Fruit fly (Drosophila melanogaster) whole organism, prepupa: ENCODE measurements around the gene CG14280.

ENCODE experiments used
- Blimp-1 ChIP-seq: fragments of 200-800 bp; sonication (Bioruptor generic); optimal IDR thresholded peaks from 3 replicates; lab custom pipeline; 2017; ENCODE audit warnings: missing biosample characterization, missing genetic modification characterization, mild to moderate bottlenecking, moderate library complexity, missing genetic modification reagents
- CG10631 ChIP-seq: fragments of 200-800 bp; sonication (Bioruptor generic); optimal IDR thresholded peaks from 2 replicates; lab custom pipeline; 2016; ENCODE audit warnings: missing biosample characterization, missing genetic modification characterization
- CG10669 ChIP-seq: fragments of 200-800 bp; sonication (Bioruptor generic); optimal IDR thresholded peaks from 3 replicates; lab custom pipeline; 2018; ENCODE audit warnings: missing biosample characterization, mild to moderate bottlenecking, missing genetic modification characterization, moderate library complexity
- CG11294 ChIP-seq: fragments of 200-800 bp; sonication (Bioruptor generic); IDR thresholded peaks from 2 replicates; pipeline ENCODE4 v1.3.6; 2022; ENCODE audit warnings: missing biosample characterization, missing genetic modification characterization
- CG11762 ChIP-seq: fragments of 200-800 bp; sonication (Bioruptor generic); optimal IDR thresholded peaks from 3 replicates; lab custom pipeline; 2016; ENCODE audit warnings: missing biosample characterization, missing genetic modification characterization; ENCODE audit not compliant: insufficient read depth
- CG11902 ChIP-seq: fragments of 200-800 bp; sonication (Bioruptor generic); optimal IDR thresholded peaks from 3 replicates; lab custom pipeline; 2016; ENCODE audit warnings: missing biosample characterization, missing genetic modification characterization
- CG15336 ChIP-seq: fragments of 200-800 bp; sonication (Bioruptor generic); IDR thresholded peaks from 2 replicates; pipeline ENCODE4 v1.3.6; 2022; ENCODE audit warnings: missing biosample characterization, missing genetic modification characterization
- CG1621 ChIP-seq: fragments of 200-800 bp; sonication (Bioruptor generic); optimal IDR thresholded peaks from 3 replicates; lab custom pipeline; 2018; ENCODE audit warnings: missing biosample characterization, mild to moderate bottlenecking, missing genetic modification characterization
- CG16779 ChIP-seq: fragments of 200-800 bp; sonication (Bioruptor generic); optimal IDR thresholded peaks from 3 replicates; lab custom pipeline; 2017; ENCODE audit warnings: missing biosample characterization, mild to moderate bottlenecking, missing genetic modification characterization
- CG3032 ChIP-seq: fragments of 200-800 bp; optimal IDR thresholded peaks from 2 replicates; lab custom pipeline; 2019; ENCODE audit warnings: missing biosample characterization, mild to moderate bottlenecking, missing genetic modification characterization, moderate library complexity
- CG31627 ChIP-seq: fragments of 200-800 bp; sonication (Bioruptor generic); optimal IDR thresholded peaks from 3 replicates; lab custom pipeline; 2016; ENCODE audit warnings: missing biosample characterization, missing genetic modification characterization
- CG32006 ChIP-seq: fragments of 200-800 bp; sonication (Bioruptor generic); optimal IDR thresholded peaks from 3 replicates; lab custom pipeline; 2017; ENCODE audit warnings: missing biosample characterization, mild to moderate bottlenecking, missing genetic modification characterization
- CG34406 ChIP-seq: fragments of 200-800 bp; sonication (Bioruptor generic); optimal IDR thresholded peaks from 3 replicates; lab custom pipeline; 2016; ENCODE audit warnings: missing biosample characterization, missing genetic modification characterization
- CG3919 ChIP-seq: fragments of 200-800 bp; sonication (Bioruptor generic); optimal IDR thresholded peaks from 3 replicates; lab custom pipeline; 2016; ENCODE audit warnings: missing biosample characterization, missing genetic modification characterization
- CG6163 ChIP-seq: fragments of 200-800 bp; sonication (Bioruptor generic); IDR thresholded peaks from 3 replicates; pipeline ENCODE4 v1.3.6; 2022; ENCODE audit warnings: missing biosample characterization, missing genetic modification characterization
- CG6276 ChIP-seq: fragments of 200-800 bp; sonication (Bioruptor generic); optimal IDR thresholded peaks from 2 replicates; lab custom pipeline; 2017; ENCODE audit warnings: missing biosample characterization, mild to moderate bottlenecking, missing genetic modification characterization
- CG6808 ChIP-seq: fragments of 200-800 bp; sonication (Bioruptor generic); optimal IDR thresholded peaks from 3 replicates; lab custom pipeline; 2017; ENCODE audit warnings: missing biosample characterization, missing genetic modification characterization, mild to moderate bottlenecking, moderate library complexity, missing genetic modification reagents
- CG6854 ChIP-seq: fragments of 200-800 bp; sonication (Bioruptor generic); optimal IDR thresholded peaks from 2 replicates; lab custom pipeline; 2017; ENCODE audit warnings: missing biosample characterization, mild to moderate bottlenecking, missing genetic modification characterization
- CG8119 ChIP-seq: fragments of 200-800 bp; sonication (Bioruptor generic); IDR thresholded peaks from 3 replicates; pipeline ENCODE4 v1.3.6; 2022; ENCODE audit warnings: missing biosample characterization, missing genetic modification characterization
- CG8319 ChIP-seq: fragments of 200-800 bp; sonication (Bioruptor generic); optimal IDR thresholded peaks from 3 replicates; lab custom pipeline; 2016; ENCODE audit warnings: missing biosample characterization, missing genetic modification characterization
- CG8632 ChIP-seq: fragments of 200-800 bp; sonication (Bioruptor generic); optimal IDR thresholded peaks from 3 replicates; lab custom pipeline; 2016; ENCODE audit warnings: missing biosample characterization, missing genetic modification characterization
- CG9139 ChIP-seq: fragments of 200-800 bp; sonication (Bioruptor generic); optimal IDR thresholded peaks from 3 replicates; lab custom pipeline; 2017; ENCODE audit warnings: missing biosample characterization, mild to moderate bottlenecking, missing genetic modification characterization
- Eip78C ChIP-seq: fragments of 200-800 bp; sonication (Bioruptor generic); peaks from one replicate; lab custom pipeline; 2016; ENCODE audit warnings: missing biosample characterization, missing genetic modification characterization
- Eip93F ChIP-seq: fragments of 200-800 bp; sonication (Bioruptor generic); optimal IDR thresholded peaks from 2 replicates; lab custom pipeline; 2016; ENCODE audit warnings: missing biosample characterization, mild to moderate bottlenecking, missing genetic modification characterization
- Ets21C ChIP-seq: fragments of 200-800 bp; sonication (Bioruptor generic); optimal IDR thresholded peaks from 3 replicates; lab custom pipeline; 2016; ENCODE audit warnings: missing biosample characterization, missing genetic modification characterization
- Gug ChIP-seq: fragments of 200-800 bp; sonication (Bioruptor generic); IDR thresholded peaks from 2 replicates; pipeline ENCODE4 v1.3.6; 2022; ENCODE audit warnings: missing biosample characterization, missing genetic modification characterization
- Hr38 ChIP-seq: sonication (Bioruptor generic); optimal IDR thresholded peaks from 2 replicates; lab custom pipeline; 2016; ENCODE audit warnings: missing biosample characterization, missing genetic modification characterization
- Hr39 ChIP-seq: fragments of 200-800 bp; sonication (Bioruptor generic); optimal IDR thresholded peaks from 2 replicates; lab custom pipeline; 2016; ENCODE audit warnings: missing biosample characterization, missing genetic modification characterization
- Hr4 ChIP-seq: fragments of 200-800 bp; sonication (Bioruptor generic); optimal IDR thresholded peaks from 3 replicates; lab custom pipeline; 2016; ENCODE audit warnings: missing biosample characterization, missing genetic modification characterization
- Lpt ChIP-seq: fragments of 200-800 bp; sonication (Bioruptor generic); optimal IDR thresholded peaks from 3 replicates; lab custom pipeline; 2016; ENCODE audit warnings: missing biosample characterization, missing genetic modification characterization
- Met ChIP-seq: fragments of 200-800 bp; sonication (Bioruptor generic); optimal IDR thresholded peaks from 3 replicates; lab custom pipeline; 2016; ENCODE audit warnings: missing biosample characterization, missing genetic modification characterization
- Smox ChIP-seq: fragments of 200-800 bp; sonication (Bioruptor generic); optimal IDR thresholded peaks from 3 replicates; lab custom pipeline; 2016; ENCODE audit warnings: missing biosample characterization, missing genetic modification characterization
- Sox15 ChIP-seq: fragments of 200-800 bp; sonication (Bioruptor generic); optimal IDR thresholded peaks from 3 replicates; lab custom pipeline; 2016; ENCODE audit warnings: missing biosample characterization, missing genetic modification characterization
- achi ChIP-seq: fragments of 200-800 bp; sonication (Bioruptor generic); optimal IDR thresholded peaks from 3 replicates; lab custom pipeline; 2016; ENCODE audit warnings: missing biosample characterization, missing genetic modification characterization
- acj6 ChIP-seq: fragments of 200-800 bp; sonication (Bioruptor generic); optimal IDR thresholded peaks from 3 replicates; lab custom pipeline; 2016; ENCODE audit warnings: missing biosample characterization, missing genetic modification characterization
- cyc ChIP-seq: fragments of 200-800 bp; sonication (Bioruptor generic); optimal IDR thresholded peaks from 3 replicates; lab custom pipeline; 2016; ENCODE audit warnings: missing biosample characterization, missing genetic modification characterization
- dac ChIP-seq: fragments of 200-800 bp; sonication (Bioruptor generic); optimal IDR thresholded peaks from 2 replicates; lab custom pipeline; 2017; ENCODE audit warnings: missing biosample characterization, mild to moderate bottlenecking, missing genetic modification characterization
- dsx ChIP-seq: fragments of 200-800 bp; optimal IDR thresholded peaks from 3 replicates; lab custom pipeline; 2019; ENCODE audit warnings: missing biosample characterization, mild to moderate bottlenecking, missing genetic modification characterization, moderate library complexity; ENCODE audit not compliant: poor library complexity, severe bottlenecking
- fd59A ChIP-seq: fragments of 200-800 bp; sonication (Bioruptor generic); optimal IDR thresholded peaks from 2 replicates; lab custom pipeline; 2017; ENCODE audit warnings: missing biosample characterization, mild to moderate bottlenecking, missing genetic modification characterization, missing genetic modification reagents
- fd85E ChIP-seq: fragments of 200-800 bp; sonication (Bioruptor generic); optimal IDR thresholded peaks from 3 replicates; lab custom pipeline; 2016; ENCODE audit warnings: missing biosample characterization, missing genetic modification characterization
- fkh ChIP-seq: fragments of 200-800 bp; sonication (Bioruptor generic); optimal IDR thresholded peaks from 3 replicates; lab custom pipeline; 2017; ENCODE audit warnings: missing biosample characterization, mild to moderate bottlenecking, missing genetic modification characterization, moderate library complexity
- lz ChIP-seq: fragments of 200-800 bp; sonication (Bioruptor generic); optimal IDR thresholded peaks from 3 replicates; lab custom pipeline; 2016; ENCODE audit warnings: missing biosample characterization, missing genetic modification characterization
- pdm3 ChIP-seq: fragments of 200-800 bp; sonication (Bioruptor generic); optimal IDR thresholded peaks from 3 replicates; lab custom pipeline; 2016; ENCODE audit warnings: missing biosample characterization, missing genetic modification characterization
- salr ChIP-seq, 2 experiments: fragments of 200-800 bp; sonication (Bioruptor generic); optimal IDR thresholded peaks; 3 replicates each; lab custom pipeline; 2016 to 2018; ENCODE audit warnings: missing biosample characterization in 2 of 2, missing genetic modification characterization in 2 of 2, mild to moderate bottlenecking in 1 of 2
- spab ChIP-seq: fragments of 200-800 bp; sonication (Bioruptor generic); optimal IDR thresholded peaks from 2 replicates; lab custom pipeline; 2017; ENCODE audit warnings: missing biosample characterization, mild to moderate bottlenecking, missing genetic modification characterization, missing genetic modification reagents
- ss ChIP-seq, 2 experiments: fragments of 200-800 bp; sonication (Bioruptor generic); optimal IDR thresholded peaks; 2 replicates in 1 of 2; 3 replicates in 1 of 2; lab custom pipeline; 2017 to 2018; ENCODE audit warnings: mild to moderate bottlenecking in 2 of 2, missing biosample characterization in 2 of 2, missing genetic modification characterization in 2 of 2, moderate library complexity in 1 of 2
- svp ChIP-seq: fragments of 200-800 bp; sonication (Bioruptor generic); peaks from one replicate; lab custom pipeline; 2016; ENCODE audit warnings: missing biosample characterization, missing genetic modification characterization
- topi ChIP-seq: fragments of 200-800 bp; sonication (Bioruptor generic); optimal IDR thresholded peaks from 3 replicates; lab custom pipeline; 2016; ENCODE audit warnings: missing biosample characterization, missing genetic modification characterization
- vri ChIP-seq: fragments of 200-800 bp; sonication (Bioruptor generic); optimal IDR thresholded peaks from 3 replicates; lab custom pipeline; 2016; ENCODE audit warnings: missing biosample characterization, mild to moderate bottlenecking, missing genetic modification characterization

Gene CG14280

dm6 chr3R:19282240-19282639 is 25.7 kb downstream of the CG14280 start (continued):
- TF ChIP-seq acj6 (peak; percentile 49), CG8319 (GFP tag; lab: Kevin White, UChicago) (peak; percentile 57), Eip78C (GFP tag; lab: Kevin White, UChicago) (peak; percentile 94), Hr4 (GFP tag; lab: Kevin White, UChicago) (no peak), pdm3 (GFP tag; lab: Kevin White, UChicago) (peak; percentile 65), Smox (GFP tag; lab: Kevin White, UChicago) (peak; percentile 69), cyc (GFP tag; lab: Kevin White, UChicago) (peak; percentile 63), fd85E (GFP tag; lab: Kevin White, UChicago) (no peak), CG6163 (GFP tag; lab: Robert Waterston, UW) (peak; percentile 75), CG1621 (tag; lab: Kevin White, UChicago) (peak; percentile 79), lz (GFP tag; lab: Kevin White, UChicago) (peak; percentile 56), Lpt (GFP tag; lab: Kevin White, UChicago) (no peak), CG6808 (peak; percentile 70), CG11762 (GFP tag; lab: Kevin White, UChicago) (peak; percentile 22), Hr38 (GFP tag; lab: Kevin White, UChicago) (no peak), CG10669 (GFP tag; lab: Kevin White, UChicago) (peak; percentile 71), Sox15 (peak; percentile 7), ss (GFP tag; optimal IDR thresholded peaks at IDR 0.05; lab: Kevin White, UChicago) (peak; percentile 45 to 69), topi (GFP tag; lab: Kevin White, UChicago) (peak; percentile 76), CG8632 (GFP tag; lab: Kevin White, UChicago) (peak; percentile 54), salr (GFP tag; optimal IDR thresholded peaks at IDR 0.05; lab: Kevin White, UChicago) (peak; percentile 37 to 78), CG11294 (no peak), CG3032 (peak; percentile 79)

DNA sequence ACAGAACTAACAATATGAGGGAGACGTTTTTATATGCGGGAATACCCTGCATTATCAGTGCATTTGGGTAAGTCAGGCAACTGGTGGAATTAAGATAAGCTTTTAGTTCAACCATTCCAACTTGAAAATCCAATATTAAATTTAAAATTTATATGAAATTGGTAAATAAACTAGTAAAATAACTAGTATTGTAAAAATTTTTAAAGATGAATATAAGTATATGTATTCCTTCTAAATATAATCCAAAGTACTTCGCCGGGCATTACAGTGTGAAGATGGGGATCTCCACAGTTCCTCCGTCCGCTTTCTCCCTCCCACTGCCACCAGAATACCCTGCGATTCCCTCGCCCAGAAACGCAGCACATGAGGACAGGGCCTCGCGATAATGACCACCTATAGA is 26.3 kb downstream of the CG14280 start:
- TF ChIP-seq CG34406 (GFP tag; lab: Kevin White, UChicago): no peak
- TF ChIP-seq fd59A (GFP tag; lab: Kevin White, UChicago): no peak
- TF ChIP-seq CG16779 (tag; lab: Kevin White, UChicago): no peak
- TF ChIP-seq spab: no peak
- TF ChIP-seq Eip93F (GFP tag; lab: Kevin White, UChicago): no peak
- TF ChIP-seq CG8632 (GFP tag; lab: Kevin White, UChicago): no peak
- TF ChIP-seq Met (GFP tag; lab: Kevin White, UChicago): no peak
- peak; percentile 20 for TF ChIP-seq CG10631
- no peak for TF ChIP-seq dac
- TF ChIP-seq CG6854: no peak
- TF ChIP-seq lz (GFP tag; lab: Kevin White, UChicago): no peak
- no peak for TF ChIP-seq vri (GFP tag; lab: Kevin White, UChicago)
- TF ChIP-seq svp: no peak
- no peak for TF ChIP-seq topi (GFP tag; lab: Kevin White, UChicago)
- TF ChIP-seq CG11294: no peak
- TF ChIP-seq CG32006 (GFP tag; lab: Kevin White, UChicago): no peak
- TF ChIP-seq CG8319 (GFP tag; lab: Kevin White, UChicago): no peak
- TF ChIP-seq Hr39 (GFP tag; lab: Kevin White, UChicago): no peak
- no peak for TF ChIP-seq achi (GFP tag; lab: Kevin White, UChicago)
- peak; percentile 40 for TF ChIP-seq acj6
- peak; percentile 28 for TF ChIP-seq dsx (GFP tag; lab: Kevin White, UChicago)
- no peak for TF ChIP-seq ss (GFP tag; optimal IDR thresholded peaks at IDR 0.05; lab: Kevin White, UChicago)
- TF ChIP-seq Ets21C (GFP tag; lab: Kevin White, UChicago): no peak
- peak; percentile 53 for TF ChIP-seq CG3032
- TF ChIP-seq CG3919 (GFP tag; lab: Kevin White, UChicago): no peak
- no peak for TF ChIP-seq salr (GFP tag; optimal IDR thresholded peaks at IDR 0.05; lab: Kevin White, UChicago)
- TF ChIP-seq CG10669 (GFP tag; lab: Kevin White, UChicago): no peak
- no peak for TF ChIP-seq CG6276 (GFP tag; lab: Kevin White, UChicago)
- no peak for TF ChIP-seq CG8119
- TF ChIP-seq CG31627 (GFP tag; lab: Kevin White, UChicago): no peak
- TF ChIP-seq CG9139 (GFP tag; lab: Kevin White, UChicago): no peak
- TF ChIP-seq fd85E (GFP tag; lab: Kevin White, UChicago): no peak
- no peak for TF ChIP-seq Hr4 (GFP tag; lab: Kevin White, UChicago)
- TF ChIP-seq fkh (GFP tag; lab: Kevin White, UChicago): no peak
- TF ChIP-seq CG15336 (GFP tag; lab: Robert Waterston, UW): no peak
- TF ChIP-seq Blimp-1 (GFP tag; lab: Kevin White, UChicago): no peak
- TF ChIP-seq Gug (GFP tag; lab: Robert Waterston, UW): no peak
- no peak for TF ChIP-seq CG11902 (GFP tag; lab: Kevin White, UChicago)
